Worm (Caenorhabditis elegans) whole organism, midembryonic: Measurements from ENCODE around the gene F23H11.7.
A peak's percentile ranks its signal among the peaks of the same experiment; 100 is the strongest.

Experiments
- T22C8.4 ChIP-seq: fragments of 200-800 bp; sonication (Bioruptor generic); IDR thresholded peaks from 2 replicates; pipeline ENCODE4 v1.3.6; 2022; ENCODE audit warnings: missing genetic modification characterization, missing compliant biosample characterization
- cog-1 ChIP-seq: sonication (generic microtip); optimal IDR thresholded peaks from 2 replicates; lab custom pipeline; 2016; ENCODE audit warnings: missing genetic modification characterization, missing compliant biosample characterization
- flt-1 ChIP-seq: fragments of 200-800 bp; sonication (Bioruptor generic); IDR thresholded peaks from 2 replicates; pipeline ENCODE4 v1.3.6; 2022; ENCODE audit warnings: missing genetic modification characterization, missing compliant biosample characterization
- klf-2 ChIP-seq: fragments of 200-800 bp; sonication (Bioruptor generic); conservative IDR thresholded peaks from 2 replicates; pipeline ENCODE4 v1.3.6; 2022; ENCODE audit warnings: missing genetic modification reagents, missing genetic modification characterization, missing compliant biosample characterization
- med-1 ChIP-seq: sonication (generic microtip); optimal IDR thresholded peaks from 2 replicates; lab custom pipeline; 2017; ENCODE audit warnings: missing genetic modification characterization, mild to moderate bottlenecking, missing compliant biosample characterization, antibody characterized with exemption, missing genetic modification reagents; ENCODE audit not compliant: insufficient read depth
- ref-1 ChIP-seq: fragments of 200-800 bp; sonication (Bioruptor generic); conservative IDR thresholded peaks from 2 replicates; pipeline ENCODE4 v1.3.6; 2022; ENCODE audit warnings: missing genetic modification reagents, missing genetic modification characterization, missing compliant biosample characterization
- tab-1 ChIP-seq: fragments of 200-800 bp; sonication (Bioruptor generic); IDR thresholded peaks from 2 replicates; pipeline ENCODE4 v1.3.6; 2022; ENCODE audit warnings: missing genetic modification characterization, missing compliant biosample characterization
- ztf-23 ChIP-seq: fragments of 200-800 bp; sonication (Bioruptor generic); IDR thresholded peaks from 2 replicates; pipeline ENCODE4 v1.3.6; 2022; ENCODE audit warnings: missing genetic modification reagents, missing genetic modification characterization, missing compliant biosample characterization
- ztf-29 ChIP-seq: fragments of 200-800 bp; sonication (Bioruptor generic); IDR thresholded peaks from 2 replicates; pipeline ENCODE4 v1.3.6; 2022; ENCODE audit warnings: missing genetic modification reagents, missing genetic modification characterization, missing compliant biosample characterization

Gene F23H11.7

ce11 chrIII:869869-870268, 49.4 kb downstream of the F23H11.7 start, which contains the start of gene T24C4.2:
TSS of gene T24C4.2 (minus strand) at chrIII:869969.
- TF ChIP-seq T22C8.4 (GFP tag; lab: Robert Waterston, UW) = 0 out of 2 replicates have a peak, but pooled peaks have one; percentile 19
- TF ChIP-seq klf-2 (GFP tag; lab: Robert Waterston, UW) = no peak
- no peak for TF ChIP-seq ref-1 (GFP tag; lab: Robert Waterston, UW)
- no peak for TF ChIP-seq tab-1 (GFP tag; lab: Robert Waterston, UW)
- TF ChIP-seq ztf-23 (GFP tag; lab: Robert Waterston, UW) = no peak
- TF ChIP-seq ztf-29 (GFP tag; lab: Robert Waterston, UW) = no peak
- no peak for TF ChIP-seq med-1
- no peak for TF ChIP-seq cog-1 (tag; lab: Kevin White, UChicago)

- TF ChIP-seq ztf-23 (GFP tag; lab: Robert Waterston, UW) (no peak), ref-1 (GFP tag; lab: Robert Waterston, UW) (no peak), cog-1 (tag; lab: Kevin White, UChicago) (no peak), flt-1 (GFP tag; lab: Robert Waterston, UW) (no peak), T22C8.4 (GFP tag; lab: Robert Waterston, UW) (no peak), tab-1 (GFP tag; lab: Robert Waterston, UW) (no peak), klf-2 (GFP tag; lab: Robert Waterston, UW) (no peak), med-1 (no peak), ztf-29 (GFP tag; lab: Robert Waterston, UW) (no peak)
Measured at ce11 chrIII:868866-869265, 50.4 kb downstream of the F23H11.7 start.
